Fruit fly (Drosophila melanogaster) whole organism, pupa: ENCODE data around the gene OtopLb.
A peak's percentile ranks its signal among the peaks of the same experiment; 100 is the strongest.

Experiments
- CG10348 ChIP-seq: fragments of 200-800 bp; sonication (Bioruptor generic); IDR thresholded peaks from 2 replicates; pipeline ENCODE4 v1.3.6; 2022; ENCODE audit warnings: missing biosample characterization, missing genetic modification characterization
- CG12605 ChIP-seq: fragments of 200-800 bp; sonication (Bioruptor generic); IDR thresholded peaks from 2 replicates; pipeline ENCODE4 v1.3.6; 2022; ENCODE audit warnings: missing biosample characterization, missing genetic modification characterization
- CG13204 ChIP-seq: fragments of 200-800 bp; sonication (Bioruptor generic); optimal IDR thresholded peaks from 2 replicates; lab custom pipeline; 2018; ENCODE audit warnings: missing biosample characterization, mild to moderate bottlenecking, missing genetic modification characterization, moderate library complexity
- CG14655 ChIP-seq: fragments of 200-800 bp; sonication (Bioruptor generic); optimal IDR thresholded peaks from 3 replicates; lab custom pipeline; 2017; ENCODE audit warnings: mild to moderate bottlenecking, missing biosample characterization, missing genetic modification reagents, missing genetic modification characterization
- CG15710 ChIP-seq: fragments of 200-800 bp; sonication (Bioruptor generic); optimal IDR thresholded peaks from 2 replicates; lab custom pipeline; 2018; ENCODE audit warnings: missing biosample characterization, mild to moderate bottlenecking, missing genetic modification characterization, moderate library complexity
- CG17806 ChIP-seq: fragments of 200-800 bp; sonication (Bioruptor generic); optimal IDR thresholded peaks from 2 replicates; lab custom pipeline; 2018; ENCODE audit warnings: missing biosample characterization, mild to moderate bottlenecking, missing genetic modification characterization, moderate library complexity
- CG32121 ChIP-seq: fragments of 200-800 bp; sonication (Bioruptor generic); IDR thresholded peaks from 2 replicates; pipeline ENCODE4 v1.3.6; 2022; ENCODE audit warnings: missing biosample characterization, missing genetic modification characterization
- CG34367 ChIP-seq: fragments of 200-800 bp; sonication (Bioruptor generic); optimal IDR thresholded peaks from 2 replicates; lab custom pipeline; 2018; ENCODE audit warnings: missing biosample characterization, mild to moderate bottlenecking, missing genetic modification characterization
- CG4496 ChIP-seq: fragments of 200-800 bp; sonication (Bioruptor generic); IDR thresholded peaks from 3 replicates; pipeline ENCODE4 v1.3.6; 2022; ENCODE audit warnings: missing biosample characterization, missing genetic modification characterization
- CG8159 ChIP-seq: fragments of 200-800 bp; sonication (Bioruptor generic); optimal IDR thresholded peaks from 3 replicates; lab custom pipeline; 2018; ENCODE audit warnings: missing biosample characterization, mild to moderate bottlenecking, missing genetic modification characterization, moderate library complexity
- CG8301 ChIP-seq: fragments of 200-800 bp; sonication (Bioruptor generic); optimal IDR thresholded peaks from 2 replicates; lab custom pipeline; 2018; ENCODE audit warnings: missing biosample characterization, mild to moderate bottlenecking, missing genetic modification characterization
- CG9948 ChIP-seq: fragments of 200-800 bp; sonication (Bioruptor generic); optimal IDR thresholded peaks from 2 replicates; lab custom pipeline; 2018; ENCODE audit warnings: missing biosample characterization, mild to moderate bottlenecking, missing genetic modification characterization, moderate library complexity
- D1 ChIP-seq: fragments of 200-800 bp; sonication (Bioruptor generic); optimal IDR thresholded peaks from 2 replicates; lab custom pipeline; 2018; ENCODE audit warnings: missing biosample characterization, mild to moderate bottlenecking, missing genetic modification characterization, moderate library complexity
- EcR ChIP-seq: fragments of 200-800 bp; sonication (Bioruptor generic); optimal IDR thresholded peaks from 3 replicates; lab custom pipeline; 2019; ENCODE audit warnings: missing biosample characterization, missing genetic modification characterization, mild to moderate bottlenecking, moderate library complexity, missing genetic modification reagents
- Ets98B ChIP-seq: fragments of 200-800 bp; sonication (Bioruptor generic); IDR thresholded peaks from 2 replicates; pipeline ENCODE4 v1.3.6; 2022; ENCODE audit warnings: missing biosample characterization, missing genetic modification characterization
- Pif1A ChIP-seq: fragments of 200-800 bp; sonication (Bioruptor generic); optimal IDR thresholded peaks from 3 replicates; lab custom pipeline; 2016; ENCODE audit warnings: missing biosample characterization, missing genetic modification characterization
- Pif1B ChIP-seq: fragments of 200-800 bp; sonication (Bioruptor generic); optimal IDR thresholded peaks from 3 replicates; lab custom pipeline; 2016; ENCODE audit warnings: missing biosample characterization, missing genetic modification characterization
- Snoo ChIP-seq: fragments of 200-800 bp; sonication (Bioruptor generic); optimal IDR thresholded peaks from 3 replicates; lab custom pipeline; 2017; ENCODE audit warnings: missing biosample characterization, mild to moderate bottlenecking, missing genetic modification characterization, inconsistent platforms
- fd96Ca ChIP-seq: fragments of 200-800 bp; sonication (Bioruptor generic); IDR thresholded peaks from 3 replicates; pipeline ENCODE4 v1.3.6; 2022; ENCODE audit warnings: missing biosample characterization, missing genetic modification characterization
- gl ChIP-seq: fragments of 200-800 bp; sonication (Bioruptor generic); optimal IDR thresholded peaks from 2 replicates; lab custom pipeline; 2018; ENCODE audit warnings: missing biosample characterization, mild to moderate bottlenecking, missing genetic modification characterization

The OtopLb gene

DNA sequence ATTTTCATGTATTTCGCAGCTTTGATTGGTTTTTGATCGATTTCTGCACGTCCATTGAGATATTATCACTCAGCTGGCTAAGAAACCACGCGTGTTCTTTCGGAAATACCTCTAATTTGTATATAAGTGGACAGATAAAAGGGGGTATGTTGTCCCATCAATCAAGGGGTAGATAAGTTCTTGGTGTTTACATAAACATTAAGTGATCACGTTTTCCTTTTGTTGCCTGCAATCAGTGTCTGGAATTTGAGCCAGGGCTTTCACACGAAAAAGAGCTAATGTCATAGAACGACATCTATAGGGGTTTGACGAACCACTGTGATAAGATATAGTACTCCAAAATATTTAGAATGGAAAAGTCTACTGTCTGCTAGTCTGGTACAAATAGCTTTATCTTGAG, 1.5 kb downstream of the OtopLb start:
- TF ChIP-seq EcR (no peak), CG9948 (no peak), Pif1A (GFP tag; lab: Kevin White, UChicago) (no peak), CG8159 (tag; lab: Kevin White, UChicago) (no peak), CG17806 (no peak), Snoo (tag; lab: Kevin White, UChicago) (no peak), CG32121 (GFP tag; lab: Robert Waterston, UW) (no peak), CG15710 (tag; lab: Kevin White, UChicago) (no peak), CG4496 (GFP tag; lab: Robert Waterston, UW) (no peak), D1 (tag; lab: Kevin White, UChicago) (no peak)
- TF ChIP-seq, all 21 proteins: peak for 0

DNA sequence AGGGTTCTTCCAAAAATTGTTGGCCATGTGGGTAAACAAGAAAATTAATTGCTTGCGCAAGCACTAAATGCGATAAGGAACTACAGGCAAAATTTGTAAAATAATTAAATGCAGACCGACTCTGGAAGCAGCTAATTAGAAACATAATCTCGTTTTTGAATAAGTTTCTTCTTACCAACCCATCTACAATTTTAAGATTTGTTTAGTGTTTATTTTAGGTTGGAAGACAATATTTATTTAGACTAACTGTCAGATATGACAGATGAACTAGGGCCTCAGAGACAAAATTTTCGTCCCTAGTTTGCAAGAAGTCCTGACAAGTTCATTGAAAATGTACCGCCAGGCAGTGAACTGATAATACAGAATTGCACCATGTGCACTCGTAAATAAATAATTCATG, 11.2 kb downstream of the OtopLb start, which contains the start of gene CG3347:
Gene CG3347, plus strand, starts transcription at position 301 of the 400 bp plus-strand sequence.
- TF ChIP-seq CG34367, result no peak
- no peak for TF ChIP-seq CG17806
- TF ChIP-seq CG32121 (GFP tag; lab: Robert Waterston, UW), result no peak
- no peak for TF ChIP-seq CG8159 (tag; lab: Kevin White, UChicago)
- TF ChIP-seq EcR, result no peak
- TF ChIP-seq CG10348 (GFP tag; lab: Robert Waterston, UW), result no peak
- TF ChIP-seq CG4496 (GFP tag; lab: Robert Waterston, UW), result no peak
- TF ChIP-seq Pif1B (GFP tag; lab: Kevin White, UChicago), result no peak
- TF ChIP-seq gl (tag; lab: Kevin White, UChicago), result no peak
- no peak for TF ChIP-seq CG9948

DNA sequence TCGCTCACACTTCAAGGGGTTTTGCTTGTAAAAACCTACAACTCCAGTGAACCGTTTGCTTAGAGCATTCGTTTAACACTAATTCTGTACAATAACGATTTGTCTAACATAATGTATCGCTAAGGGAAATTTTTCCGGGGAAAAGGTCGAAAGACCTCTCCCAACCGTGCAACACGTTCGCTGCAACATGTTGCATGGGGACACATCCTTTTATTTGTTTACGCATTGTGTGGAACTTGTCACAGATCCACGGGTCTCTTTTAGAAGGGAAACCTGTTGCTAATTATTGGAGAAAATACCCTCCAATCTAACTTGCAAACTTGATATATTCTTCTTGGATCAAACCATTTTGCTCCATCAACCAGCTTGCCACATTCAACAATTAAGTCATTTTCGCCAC, 14.7 kb downstream of the OtopLb start:
- no peak for TF ChIP-seq CG17806
- TF ChIP-seq gl (tag; lab: Kevin White, UChicago), result no peak
- TF ChIP-seq CG12605 (GFP tag; lab: Robert Waterston, UW), result 0 out of 2 replicates have a peak, but pooled peaks have one; percentile 15
- TF ChIP-seq fd96Ca (GFP tag; lab: Robert Waterston, UW), result no peak
- TF ChIP-seq CG13204 (GFP tag; lab: Kevin White, UChicago), result no peak

DNA sequence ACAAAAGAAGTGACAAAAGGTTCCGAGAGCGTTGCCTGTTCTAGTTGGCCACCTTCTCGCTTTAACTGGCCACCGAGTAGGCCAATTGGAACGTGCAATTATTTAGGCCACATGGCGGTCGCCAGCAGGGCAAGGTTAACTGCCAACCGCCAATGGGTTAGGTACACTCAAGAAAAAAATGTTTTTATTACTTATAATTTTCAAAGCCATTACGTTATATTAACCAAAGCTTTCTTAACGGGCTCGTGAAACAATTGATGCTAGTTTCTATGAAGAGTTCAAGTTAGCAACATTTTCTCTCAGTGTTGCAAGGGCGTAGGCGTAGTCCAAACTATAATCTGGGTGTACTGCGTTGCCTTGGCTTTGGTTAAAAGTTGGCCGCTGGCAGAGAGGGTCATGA, 34.3 kb downstream of the OtopLb start:
- TF ChIP-seq CG8159 (tag; lab: Kevin White, UChicago) (peak; percentile 23), CG14655 (GFP tag; lab: Kevin White, UChicago) (peak; percentile 12), CG4496 (GFP tag; lab: Robert Waterston, UW) (peak; percentile 59; the same call in 2 of the 3 replicates), CG8301 (tag; lab: Kevin White, UChicago) (no peak), Pif1A (GFP tag; lab: Kevin White, UChicago) (no peak), fd96Ca (GFP tag; lab: Robert Waterston, UW) (0 out of 3 replicates have a peak, but pooled peaks have one; percentile 60), Ets98B (GFP tag; lab: Robert Waterston, UW) (peak; percentile 28; the same call in 1 of the 2 replicates)

DNA sequence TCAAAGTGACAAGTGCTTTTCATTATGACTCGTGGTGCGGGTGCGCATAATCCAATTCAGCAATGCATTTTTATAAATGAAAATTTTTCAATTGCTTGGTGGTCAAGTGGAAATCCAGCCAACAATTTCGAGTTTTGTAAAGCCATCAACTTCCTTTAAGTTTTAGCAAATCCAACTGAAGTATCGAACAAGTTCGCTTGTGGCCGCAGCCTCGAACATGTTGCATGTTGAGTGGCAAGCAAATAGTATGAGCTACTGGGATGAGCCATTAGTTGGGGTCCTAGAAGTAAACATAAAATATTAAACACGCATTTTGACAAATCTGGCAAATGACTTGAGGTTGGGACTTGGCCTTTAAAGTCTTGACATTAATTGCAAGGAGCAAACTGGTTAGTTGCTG, 49.1 kb downstream of the OtopLb start:
- TF ChIP-seq CG15710 (tag; lab: Kevin White, UChicago), result no peak
- no peak for TF ChIP-seq CG12605 (GFP tag; lab: Robert Waterston, UW)
- no peak for TF ChIP-seq Pif1B (GFP tag; lab: Kevin White, UChicago)
- TF ChIP-seq CG4496 (GFP tag; lab: Robert Waterston, UW), result no peak
- TF ChIP-seq Ets98B (GFP tag; lab: Robert Waterston, UW), result no peak
- TF ChIP-seq CG8159 (tag; lab: Kevin White, UChicago), result no peak
- no peak for TF ChIP-seq D1 (tag; lab: Kevin White, UChicago)
- no peak for TF ChIP-seq CG32121 (GFP tag; lab: Robert Waterston, UW)
- TF ChIP-seq CG17806, result no peak
- no peak for TF ChIP-seq CG9948
- TF ChIP-seq CG34367, result no peak
- TF ChIP-seq fd96Ca (GFP tag; lab: Robert Waterston, UW), result no peak
- no peak for TF ChIP-seq Pif1A (GFP tag; lab: Kevin White, UChicago)
- no peak for TF ChIP-seq CG13204 (GFP tag; lab: Kevin White, UChicago)
- no peak for TF ChIP-seq EcR
- no peak for TF ChIP-seq CG10348 (GFP tag; lab: Robert Waterston, UW)
- no peak for TF ChIP-seq gl (tag; lab: Kevin White, UChicago)
- TF ChIP-seq CG14655 (GFP tag; lab: Kevin White, UChicago), result no peak
- TF ChIP-seq, all 21 proteins: peak for 0

DNA sequence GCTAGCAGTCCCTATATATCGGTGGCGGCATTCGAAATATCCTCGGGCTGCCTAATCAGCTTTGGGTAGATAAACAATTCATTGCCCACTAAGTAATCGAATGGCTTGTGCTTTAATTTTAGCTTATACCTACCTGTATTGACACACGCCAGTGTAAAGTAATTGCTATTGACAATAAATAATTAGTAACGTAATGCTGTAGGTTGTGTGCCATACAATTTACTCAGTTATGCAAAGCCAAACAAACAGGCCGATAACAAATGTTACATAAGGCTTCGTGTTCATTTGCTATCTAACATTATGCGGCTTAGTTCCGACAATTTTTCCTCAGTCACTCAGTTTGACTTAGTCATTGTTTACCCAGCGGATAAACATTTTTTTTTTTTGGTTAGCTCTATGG, 51.6 kb downstream of the OtopLb start:
- TF ChIP-seq Pif1B (GFP tag; lab: Kevin White, UChicago) (no peak), fd96Ca (GFP tag; lab: Robert Waterston, UW) (no peak), EcR (no peak), CG9948 (no peak), Ets98B (GFP tag; lab: Robert Waterston, UW) (no peak), CG15710 (tag; lab: Kevin White, UChicago) (no peak)
- TF ChIP-seq, all 21 proteins: peak for 0
